Fruit fly (Drosophila melanogaster) whole organism, wandering third instar larva: Measurements from ENCODE around the gene Ae2.

Experiments
- Abd-B ChIP-seq: fragments of >200 bp; optimal IDR thresholded peaks from 2 replicates; lab custom pipeline; 2017; ENCODE audit warnings: missing biosample characterization, missing genetic modification characterization
- CG32264 ChIP-seq: fragments of 200-800 bp; sonication (Bioruptor generic); optimal IDR thresholded peaks from 2 replicates; lab custom pipeline; 2016; ENCODE audit warnings: missing biosample characterization, missing genetic modification characterization
- CG9705 ChIP-seq: fragments of 200-800 bp; sonication (Bioruptor generic); optimal IDR thresholded peaks from 2 replicates; lab custom pipeline; 2018; ENCODE audit warnings: missing biosample characterization, mild to moderate bottlenecking, missing genetic modification characterization
- CrebA ChIP-seq: fragments of 200-800 bp; sonication (Bioruptor generic); optimal IDR thresholded peaks from 2 replicates; lab custom pipeline; 2016; ENCODE audit warnings: missing biosample characterization, mild to moderate bottlenecking, missing genetic modification characterization, borderline replicate concordance
- Dfd ChIP-seq: fragments of >200 bp; optimal IDR thresholded peaks from 2 replicates; lab custom pipeline; 2017; ENCODE audit warnings: missing biosample characterization, missing genetic modification characterization
- Dif ChIP-seq: fragments of 200-275, 200-300 bp; sonication (Bioruptor generic); optimal IDR thresholded peaks from 2 replicates; lab custom pipeline; 2018; ENCODE audit warnings: missing biosample characterization, missing genetic modification characterization; ENCODE audit not compliant: partially characterized antibody
- GATAd ChIP-seq: sonication (Bioruptor generic); optimal IDR thresholded peaks from 2 replicates; lab custom pipeline; 2016; ENCODE audit warnings: missing biosample characterization, missing genetic modification characterization
- HLH106 ChIP-seq: fragments of 200-800 bp; optimal IDR thresholded peaks from 3 replicates; lab custom pipeline; 2019; ENCODE audit warnings: missing biosample characterization, mild to moderate bottlenecking, missing genetic modification characterization, moderate library complexity
- Hnf4 ChIP-seq: fragments of 200-800 bp; sonication (Bioruptor generic); optimal IDR thresholded peaks from 2 replicates; lab custom pipeline; 2016; ENCODE audit warnings: missing biosample characterization, mild to moderate bottlenecking, missing genetic modification characterization
- Hr78 ChIP-seq: fragments of >200 bp; optimal IDR thresholded peaks from 2 replicates; lab custom pipeline; 2017; ENCODE audit warnings: missing biosample characterization, missing genetic modification characterization
- Hr83 ChIP-seq: fragments of 200-300 bp; sonication (Bioruptor generic); optimal IDR thresholded peaks from 2 replicates; lab custom pipeline; 2016; ENCODE audit warnings: missing biosample characterization, mild to moderate bottlenecking, missing genetic modification characterization, moderate library complexity; ENCODE audit not compliant: poor library complexity, severe bottlenecking
- Jra ChIP-seq: sonication (Bioruptor generic); optimal IDR thresholded peaks from 2 replicates; lab custom pipeline; 2016; ENCODE audit warnings: missing biosample characterization, missing genetic modification characterization
- Mio ChIP-seq: sonication (Bioruptor generic); optimal IDR thresholded peaks from 2 replicates; lab custom pipeline; 2016; ENCODE audit warnings: missing biosample characterization, missing genetic modification characterization
- Myc ChIP-seq: fragments of >200 bp; optimal IDR thresholded peaks from 2 replicates; lab custom pipeline; 2017
- N ChIP-seq: fragments of >200 bp; optimal IDR thresholded peaks from 2 replicates; lab custom pipeline; 2018; ENCODE audit warnings: missing biosample characterization, missing external identifiers, missing genetic modification characterization
- OdsH ChIP-seq: fragments of 200-800 bp; sonication (Bioruptor generic); optimal IDR thresholded peaks from 2 replicates; lab custom pipeline; 2016; ENCODE audit warnings: missing biosample characterization, mild to moderate bottlenecking, missing genetic modification characterization
- Rel ChIP-seq, 2 experiments: fragments of 200-800 bp; sonication (Bioruptor generic) in 1 of 2; optimal IDR thresholded peaks; 2 replicates in 1 of 2; 3 replicates in 1 of 2; lab custom pipeline; 2016 to 2019; ENCODE audit warnings: mild to moderate bottlenecking in 2 of 2, missing biosample characterization in 2 of 2, missing genetic modification characterization in 2 of 2, moderate library complexity in 1 of 2
- Sp1 ChIP-seq: fragments of 200-800 bp; sonication (Bioruptor generic); optimal IDR thresholded peaks from 3 replicates; lab custom pipeline; 2019; ENCODE audit warnings: missing biosample characterization, mild to moderate bottlenecking, missing genetic modification characterization, moderate library complexity
- Vsx2 ChIP-seq: fragments of 200-300, 225-300 bp; sonication (Bioruptor generic); optimal IDR thresholded peaks from 2 replicates; lab custom pipeline; 2018; ENCODE audit warnings: missing biosample characterization, missing genetic modification characterization; ENCODE audit not compliant: partially characterized antibody
- br ChIP-seq: fragments of 200-800 bp; sonication (Bioruptor generic); optimal IDR thresholded peaks from 2 replicates; lab custom pipeline; 2016; ENCODE audit warnings: missing biosample characterization, missing genetic modification characterization
- brk ChIP-seq: fragments of 200-800 bp; sonication (Bioruptor generic); optimal IDR thresholded peaks from 2 replicates; lab custom pipeline; 2016; ENCODE audit warnings: missing biosample characterization, mild to moderate bottlenecking, missing genetic modification characterization
- dl ChIP-seq, 2 experiments: fragments of 175-275, 200-275 bp in 1 of 2; fragments of 200-275 bp in 1 of 2; sonication (Bioruptor generic); optimal IDR thresholded peaks; lab custom pipeline; 2018; ENCODE audit warnings: mild to moderate bottlenecking in 2 of 2, missing biosample characterization in 2 of 2, missing genetic modification characterization in 2 of 2, moderate library complexity in 2 of 2; ENCODE audit not compliant: partially characterized antibody in 2 of 2, insufficient read depth in 1 of 2
- dmrt93B ChIP-seq: fragments of 200-800 bp; sonication (Bioruptor generic); optimal IDR thresholded peaks from 2 replicates; lab custom pipeline; 2018; ENCODE audit warnings: missing biosample characterization, mild to moderate bottlenecking, missing genetic modification characterization
- dsf ChIP-seq: sonication (Bioruptor generic); optimal IDR thresholded peaks from 2 replicates; lab custom pipeline; 2016; ENCODE audit warnings: missing biosample characterization, missing genetic modification characterization, borderline replicate concordance
- ey ChIP-seq: fragments of 200-800 bp; sonication (Bioruptor generic); optimal IDR thresholded peaks from 2 replicates; lab custom pipeline; 2016; ENCODE audit warnings: missing biosample characterization, missing genetic modification characterization
- foxo ChIP-seq, 2 experiments: fragments of 200-800 bp; sonication (Bioruptor generic); optimal IDR thresholded peaks; 2 replicates in 1 of 2; 3 replicates in 1 of 2; lab custom pipeline; 2016 to 2017; ENCODE audit warnings: missing biosample characterization in 2 of 2, missing genetic modification characterization in 2 of 2
- fru ChIP-seq: fragments of 200-800 bp; sonication (Bioruptor generic); optimal IDR thresholded peaks from 3 replicates; lab custom pipeline; 2016; ENCODE audit warnings: missing biosample characterization, mild to moderate bottlenecking, missing genetic modification characterization
- h ChIP-seq: fragments of 200-800 bp; sonication (Bioruptor generic); optimal IDR thresholded peaks from 3 replicates; lab custom pipeline; 2016; ENCODE audit warnings: missing biosample characterization, mild to moderate bottlenecking, missing genetic modification characterization
- jim ChIP-seq: fragments of 175-275, 200-325 bp; sonication (Bioruptor generic); optimal IDR thresholded peaks from 2 replicates; lab custom pipeline; 2016; ENCODE audit warnings: missing biosample characterization, mild to moderate bottlenecking, missing genetic modification characterization
- lola ChIP-seq: fragments of >200 bp; optimal IDR thresholded peaks from 2 replicates; lab custom pipeline; 2017; ENCODE audit warnings: missing biosample characterization, missing genetic modification characterization
- pan ChIP-seq: fragments of >200 bp; optimal IDR thresholded peaks from 2 replicates; lab custom pipeline; 2017
- psq ChIP-seq: fragments of 200-800 bp; sonication (Bioruptor generic); optimal IDR thresholded peaks from 3 replicates; lab custom pipeline; 2017; ENCODE audit warnings: missing biosample characterization, mild to moderate bottlenecking, missing genetic modification characterization, moderate library complexity
- rgr ChIP-seq: fragments of 200-800 bp; sonication (Bioruptor generic); optimal IDR thresholded peaks from 3 replicates; lab custom pipeline; 2016; ENCODE audit warnings: missing biosample characterization, mild to moderate bottlenecking, missing genetic modification characterization
- sage ChIP-seq: fragments of 200-800 bp; sonication (Bioruptor generic); optimal IDR thresholded peaks from 2 replicates; lab custom pipeline; 2016; ENCODE audit warnings: missing biosample characterization, mild to moderate bottlenecking, missing genetic modification characterization
- sv ChIP-seq: fragments of 200-800 bp; sonication (Bioruptor generic); optimal IDR thresholded peaks from 3 replicates; lab custom pipeline; 2016; ENCODE audit warnings: missing biosample characterization, missing genetic modification characterization
- tai ChIP-seq: sonication (Bioruptor generic); optimal IDR thresholded peaks from 2 replicates; lab custom pipeline; 2016; ENCODE audit warnings: missing biosample characterization, missing genetic modification characterization
- usp ChIP-seq: fragments of >200 bp; optimal IDR thresholded peaks from 2 replicates; lab custom pipeline; 2017; ENCODE audit warnings: missing biosample characterization, missing genetic modification characterization
- woc ChIP-seq: sonication (Bioruptor generic); optimal IDR thresholded peaks from 2 replicates; lab custom pipeline; 2016; ENCODE audit warnings: missing biosample characterization, mild to moderate bottlenecking, missing genetic modification characterization

Gene Ae2

dm6 chr3L:9718929-9719328 is 44.4 kb upstream of the Ae2 start, which contains the start of the genes CG18178 and CG14174 (continued):
- no peak for TF ChIP-seq sage (GFP tag; lab: Kevin White, UChicago)

dm6 chr3L:9720102-9720501 is 43.2 kb upstream of the Ae2 start:
- no peak for TF ChIP-seq lola
- no peak for TF ChIP-seq Myc (lab: Kevin White, UChicago)
- TF ChIP-seq CG32264, result no peak
- TF ChIP-seq Dif (GFP tag; lab: Kevin White, UChicago), result no peak
- TF ChIP-seq GATAd (GFP tag; lab: Kevin White, UChicago), result no peak
- TF ChIP-seq tai (GFP tag; lab: Kevin White, UChicago), result no peak
- TF ChIP-seq Rel (GFP tag; optimal IDR thresholded peaks at IDR 0.05; lab: Kevin White, UChicago), result no peak
- no peak for TF ChIP-seq Rel (tag; optimal IDR thresholded peaks at IDR 0.05; lab: Kevin White, UChicago)
- no peak for TF ChIP-seq psq (GFP tag; lab: Kevin White, UChicago)
- no peak for TF ChIP-seq N (GFP tag; lab: Kevin White, UChicago)
- TF ChIP-seq brk, result no peak
- TF ChIP-seq Hr78 (GFP tag; lab: Kevin White, UChicago), result no peak
- TF ChIP-seq Jra (GFP tag; lab: Kevin White, UChicago), result no peak
- TF ChIP-seq CrebA (GFP tag; lab: Kevin White, UChicago), result no peak

- TF ChIP-seq Hr83 (GFP tag; lab: Kevin White, UChicago) (no peak), Myc (lab: Kevin White, UChicago) (peak; percentile 27), OdsH (GFP tag; lab: Kevin White, UChicago) (peak; percentile 62), pan (lab: Kevin White, UChicago) (no peak), woc (GFP tag; lab: Kevin White, UChicago) (no peak), CG32264 (no peak), Rel (GFP tag; optimal IDR thresholded peaks at IDR 0.05; lab: Kevin White, UChicago) (no peak), Rel (tag; optimal IDR thresholded peaks at IDR 0.05; lab: Kevin White, UChicago) (peak; percentile 49), psq (GFP tag; lab: Kevin White, UChicago) (peak; percentile 62), br (GFP tag; lab: Kevin White, UChicago) (no peak), Sp1 (GFP tag; lab: Kevin White, UChicago) (no peak), Jra (GFP tag; lab: Kevin White, UChicago) (no peak), dmrt93B (GFP tag; lab: Kevin White, UChicago) (no peak), sage (GFP tag; lab: Kevin White, UChicago) (no peak), Dif (GFP tag; lab: Kevin White, UChicago) (no peak), CG9705 (GFP tag; lab: Kevin White, UChicago) (peak; percentile 67), N (GFP tag; lab: Kevin White, UChicago) (no peak), lola (no peak), Hnf4 (no peak), Hr78 (GFP tag; lab: Kevin White, UChicago) (no peak), brk (no peak), foxo (GFP tag; optimal IDR thresholded peaks at IDR 0.05; lab: Kevin White, UChicago) (no peak), CrebA (GFP tag; lab: Kevin White, UChicago) (no peak), dsf (peak; percentile 46), sv (GFP tag; lab: Kevin White, UChicago) (peak; percentile 56), Vsx2 (no peak), dl (GFP tag; optimal IDR thresholded peaks at IDR 0.05; lab: Kevin White, UChicago; ENCODE audit: insufficient read depth in 1 of 2, partially characterized antibody in 2 of 2) (no peak), fru (GFP tag; lab: Kevin White, UChicago) (no peak), h (no peak), Mio (no peak), HLH106 (tag; lab: Kevin White, UChicago) (peak; percentile 85), jim (GFP tag; lab: Kevin White, UChicago) (no peak), ey (GFP tag; lab: Kevin White, UChicago) (peak; percentile 72), usp (GFP tag; lab: Kevin White, UChicago) (no peak), GATAd (GFP tag; lab: Kevin White, UChicago) (no peak), Dfd (GFP tag; lab: Kevin White, UChicago) (no peak), tai (GFP tag; lab: Kevin White, UChicago) (no peak), rgr (GFP tag; lab: Kevin White, UChicago) (peak; percentile 80), Abd-B (GFP tag; lab: Kevin White, UChicago) (no peak)
Observed at dm6 chr3L:9723108-9723507, 40.2 kb upstream of the Ae2 start, which contains the start of the genes nbs and defl. TSS of gene nbs (minus strand) at chr3L:9723194. TSS of gene defl (plus strand) at chr3L:9723423.
